Worm (Caenorhabditis elegans): ENCODE measurements around the gene cpt-2.
A peak's percentile ranks its signal among the peaks of the same experiment; 100 is the strongest.

The cpt-2 gene

ce11 chrIV:11142314-11143227, 36.9 kb upstream of the cpt-2 start, which contains the start of gene skih-2:
skih-2 (minus strand) TSS chrIV:11142364.
- TF ChIP-seq nhr-12 (tag; optimal IDR thresholded peaks at IDR 0.05) (no peak), irx-1 (tag; optimal IDR thresholded peaks at IDR 0.05) (peak; percentile 40), lir-3 (tag; optimal IDR thresholded peaks at IDR 0.05; ENCODE audit: poor library complexity) (no peak), alr-1 (tag; optimal IDR thresholded peaks at IDR 0.05; ENCODE audit: borderline replicate concordance) (no peak), hlh-4 (tag; optimal IDR thresholded peaks at IDR 0.05) (no peak), tbx-2 (tag; optimal IDR thresholded peaks at IDR 0.05) (peak; percentile 49), rnt-1 (tag; optimal IDR thresholded peaks at IDR 0.05) (peak; percentile 18), sup-37 (GFP tag; optimal IDR thresholded peaks at IDR 0.05) (no peak), ceh-88 (GFP tag; IDR thresholded peaks at IDR 0.05) (no peak), blmp-1 (tag; optimal IDR thresholded peaks at IDR 0.05) (peak; percentile 27), unc-130 (tag; optimal IDR thresholded peaks at IDR 0.05) (no peak), ama-1 (optimal IDR thresholded peaks at IDR 0.05) (no peak), ceh-8 (GFP tag; optimal IDR thresholded peaks at IDR 0.05) (no peak), swsn-7 (tag; optimal IDR thresholded peaks at IDR 0.05) (peak; percentile 52), vab-15 (tag; optimal IDR thresholded peaks at IDR 0.05) (no peak), nhr-90 (tag; optimal IDR thresholded peaks at IDR 0.05; ENCODE audit: poor library complexity) (peak; percentile 32), nhr-85 (tag) (peak; percentile 68), grh-1 (GFP tag; IDR thresholded peaks at IDR 0.05) (no peak), C04F5.9 (tag; optimal IDR thresholded peaks at IDR 0.05) (no peak), C16A3.4 (tag; optimal IDR thresholded peaks at IDR 0.05) (peak; percentile 38), unc-62 (GFP tag; optimal IDR thresholded peaks at IDR 0.05) (no peak), nhr-11 (tag; optimal IDR thresholded peaks at IDR 0.05) (no peak), unc-98 (GFP tag; IDR thresholded peaks at IDR 0.05) (no peak), ets-5 (GFP tag; IDR thresholded peaks at IDR 0.05) (no peak), lin-35 (GFP tag; optimal IDR thresholded peaks at IDR 0.05) (peak; percentile 94 to 95), lin-39 (tag; optimal IDR thresholded peaks at IDR 0.05) (peak; percentile 18), sptf-1 (tag; optimal IDR thresholded peaks at IDR 0.05) (no peak), jun-1 (tag; optimal IDR thresholded peaks at IDR 0.05) (no peak), C34B4.2 (tag; optimal IDR thresholded peaks at IDR 0.05) (no peak), nhr-47 (tag; optimal IDR thresholded peaks at IDR 0.05) (peak; percentile 71), ztf-11 (tag; optimal IDR thresholded peaks at IDR 0.05) (no peak), pax-3 (tag; optimal IDR thresholded peaks at IDR 0.05) (no peak), mdl-1 (tag; optimal IDR thresholded peaks at IDR 0.05) (no peak), zag-1 (tag; optimal IDR thresholded peaks at IDR 0.05) (peak; percentile 58), efl-3 (GFP tag; optimal IDR thresholded peaks at IDR 0.05) (no peak), Y116A8C.19 (tag; optimal IDR thresholded peaks at IDR 0.05; ENCODE audit: borderline replicate concordance) (no peak), fos-1 (tag; optimal IDR thresholded peaks at IDR 0.05) (no peak), ztf-4 (tag; optimal IDR thresholded peaks at IDR 0.05) (no peak), fkh-10 (GFP tag; optimal IDR thresholded peaks at IDR 0.05) (no peak), F16B12.6 (tag; optimal IDR thresholded peaks at IDR 0.05) (peak; percentile 88), mep-1 (tag; optimal IDR thresholded peaks at IDR 0.05) (peak; percentile 70), nhr-71 (tag; optimal IDR thresholded peaks at IDR 0.05) (peak; percentile 64), hlh-17 (GFP tag; optimal IDR thresholded peaks at IDR 0.05; ENCODE audit: borderline replicate concordance) (no peak), mef-2 (tag; optimal IDR thresholded peaks at IDR 0.05) (no peak), ceh-63 (GFP tag; optimal IDR thresholded peaks at IDR 0.05) (no peak), fkh-4 (tag; optimal IDR thresholded peaks at IDR 0.05; ENCODE audit: borderline replicate concordance) (no peak), nhr-19 (GFP tag; conservative IDR thresholded peaks at IDR 0.05) (peak; percentile 68), egl-27 (tag; optimal IDR thresholded peaks at IDR 0.05) (no peak), tlp-1 (tag; optimal IDR thresholded peaks at IDR 0.05) (no peak), mab-9 (GFP tag; IDR thresholded peaks at IDR 0.05) (no peak), unc-86 (tag; optimal IDR thresholded peaks at IDR 0.05) (no peak)
